Fruit fly (Drosophila melanogaster) whole organism, wandering third instar larva: ENCODE results near the gene sro.

ENCODE experiments used
- Abd-B ChIP-seq: fragments of >200 bp; optimal IDR thresholded peaks from 2 replicates; lab custom pipeline; 2017; ENCODE audit warnings: missing biosample characterization, missing genetic modification characterization
- CG9705 ChIP-seq: fragments of 200-800 bp; sonication (Bioruptor generic); optimal IDR thresholded peaks from 2 replicates; lab custom pipeline; 2018; ENCODE audit warnings: missing biosample characterization, mild to moderate bottlenecking, missing genetic modification characterization
- CrebA ChIP-seq: fragments of 200-800 bp; sonication (Bioruptor generic); optimal IDR thresholded peaks from 2 replicates; lab custom pipeline; 2016; ENCODE audit warnings: missing biosample characterization, mild to moderate bottlenecking, missing genetic modification characterization, borderline replicate concordance
- Dfd ChIP-seq: fragments of >200 bp; optimal IDR thresholded peaks from 2 replicates; lab custom pipeline; 2017; ENCODE audit warnings: missing biosample characterization, missing genetic modification characterization
- Dif ChIP-seq: fragments of 200-275, 200-300 bp; sonication (Bioruptor generic); optimal IDR thresholded peaks from 2 replicates; lab custom pipeline; 2018; ENCODE audit warnings: missing biosample characterization, missing genetic modification characterization; ENCODE audit not compliant: partially characterized antibody
- GATAd ChIP-seq: sonication (Bioruptor generic); optimal IDR thresholded peaks from 2 replicates; lab custom pipeline; 2016; ENCODE audit warnings: missing biosample characterization, missing genetic modification characterization
- HLH106 ChIP-seq: fragments of 200-800 bp; optimal IDR thresholded peaks from 3 replicates; lab custom pipeline; 2019; ENCODE audit warnings: missing biosample characterization, mild to moderate bottlenecking, missing genetic modification characterization, moderate library complexity
- Hnf4 ChIP-seq: fragments of 200-800 bp; sonication (Bioruptor generic); optimal IDR thresholded peaks from 2 replicates; lab custom pipeline; 2016; ENCODE audit warnings: missing biosample characterization, mild to moderate bottlenecking, missing genetic modification characterization
- Hr83 ChIP-seq: fragments of 200-300 bp; sonication (Bioruptor generic); optimal IDR thresholded peaks from 2 replicates; lab custom pipeline; 2016; ENCODE audit warnings: missing biosample characterization, mild to moderate bottlenecking, missing genetic modification characterization, moderate library complexity; ENCODE audit not compliant: poor library complexity, severe bottlenecking
- Jra ChIP-seq: sonication (Bioruptor generic); optimal IDR thresholded peaks from 2 replicates; lab custom pipeline; 2016; ENCODE audit warnings: missing biosample characterization, missing genetic modification characterization
- Myc ChIP-seq: fragments of >200 bp; optimal IDR thresholded peaks from 2 replicates; lab custom pipeline; 2017
- N ChIP-seq: fragments of >200 bp; optimal IDR thresholded peaks from 2 replicates; lab custom pipeline; 2018; ENCODE audit warnings: missing biosample characterization, missing external identifiers, missing genetic modification characterization
- OdsH ChIP-seq: fragments of 200-800 bp; sonication (Bioruptor generic); optimal IDR thresholded peaks from 2 replicates; lab custom pipeline; 2016; ENCODE audit warnings: missing biosample characterization, mild to moderate bottlenecking, missing genetic modification characterization
- Rel ChIP-seq, 2 experiments: fragments of 200-800 bp; sonication (Bioruptor generic) in 1 of 2; optimal IDR thresholded peaks; 2 replicates in 1 of 2; 3 replicates in 1 of 2; lab custom pipeline; 2016 to 2019; ENCODE audit warnings: mild to moderate bottlenecking in 2 of 2, missing biosample characterization in 2 of 2, missing genetic modification characterization in 2 of 2, moderate library complexity in 1 of 2
- Sp1 ChIP-seq: fragments of 200-800 bp; sonication (Bioruptor generic); optimal IDR thresholded peaks from 3 replicates; lab custom pipeline; 2019; ENCODE audit warnings: missing biosample characterization, mild to moderate bottlenecking, missing genetic modification characterization, moderate library complexity
- br ChIP-seq: fragments of 200-800 bp; sonication (Bioruptor generic); optimal IDR thresholded peaks from 2 replicates; lab custom pipeline; 2016; ENCODE audit warnings: missing biosample characterization, missing genetic modification characterization
- brk ChIP-seq: fragments of 200-800 bp; sonication (Bioruptor generic); optimal IDR thresholded peaks from 2 replicates; lab custom pipeline; 2016; ENCODE audit warnings: missing biosample characterization, mild to moderate bottlenecking, missing genetic modification characterization
- dmrt93B ChIP-seq: fragments of 200-800 bp; sonication (Bioruptor generic); optimal IDR thresholded peaks from 2 replicates; lab custom pipeline; 2018; ENCODE audit warnings: missing biosample characterization, mild to moderate bottlenecking, missing genetic modification characterization
- dsf ChIP-seq: sonication (Bioruptor generic); optimal IDR thresholded peaks from 2 replicates; lab custom pipeline; 2016; ENCODE audit warnings: missing biosample characterization, missing genetic modification characterization, borderline replicate concordance
- ey ChIP-seq: fragments of 200-800 bp; sonication (Bioruptor generic); optimal IDR thresholded peaks from 2 replicates; lab custom pipeline; 2016; ENCODE audit warnings: missing biosample characterization, missing genetic modification characterization
- foxo ChIP-seq, 2 experiments: fragments of 200-800 bp; sonication (Bioruptor generic); optimal IDR thresholded peaks; 2 replicates in 1 of 2; 3 replicates in 1 of 2; lab custom pipeline; 2016 to 2017; ENCODE audit warnings: missing biosample characterization in 2 of 2, missing genetic modification characterization in 2 of 2
- fru ChIP-seq: fragments of 200-800 bp; sonication (Bioruptor generic); optimal IDR thresholded peaks from 3 replicates; lab custom pipeline; 2016; ENCODE audit warnings: missing biosample characterization, mild to moderate bottlenecking, missing genetic modification characterization
- lola ChIP-seq: fragments of >200 bp; optimal IDR thresholded peaks from 2 replicates; lab custom pipeline; 2017; ENCODE audit warnings: missing biosample characterization, missing genetic modification characterization
- pan ChIP-seq: fragments of >200 bp; optimal IDR thresholded peaks from 2 replicates; lab custom pipeline; 2017
- psq ChIP-seq: fragments of 200-800 bp; sonication (Bioruptor generic); optimal IDR thresholded peaks from 3 replicates; lab custom pipeline; 2017; ENCODE audit warnings: missing biosample characterization, mild to moderate bottlenecking, missing genetic modification characterization, moderate library complexity
- rgr ChIP-seq: fragments of 200-800 bp; sonication (Bioruptor generic); optimal IDR thresholded peaks from 3 replicates; lab custom pipeline; 2016; ENCODE audit warnings: missing biosample characterization, mild to moderate bottlenecking, missing genetic modification characterization
- sv ChIP-seq: fragments of 200-800 bp; sonication (Bioruptor generic); optimal IDR thresholded peaks from 3 replicates; lab custom pipeline; 2016; ENCODE audit warnings: missing biosample characterization, missing genetic modification characterization
- tai ChIP-seq: sonication (Bioruptor generic); optimal IDR thresholded peaks from 2 replicates; lab custom pipeline; 2016; ENCODE audit warnings: missing biosample characterization, missing genetic modification characterization
- usp ChIP-seq: fragments of >200 bp; optimal IDR thresholded peaks from 2 replicates; lab custom pipeline; 2017; ENCODE audit warnings: missing biosample characterization, missing genetic modification characterization
- woc ChIP-seq: sonication (Bioruptor generic); optimal IDR thresholded peaks from 2 replicates; lab custom pipeline; 2016; ENCODE audit warnings: missing biosample characterization, mild to moderate bottlenecking, missing genetic modification characterization

Gene sro

DNA sequence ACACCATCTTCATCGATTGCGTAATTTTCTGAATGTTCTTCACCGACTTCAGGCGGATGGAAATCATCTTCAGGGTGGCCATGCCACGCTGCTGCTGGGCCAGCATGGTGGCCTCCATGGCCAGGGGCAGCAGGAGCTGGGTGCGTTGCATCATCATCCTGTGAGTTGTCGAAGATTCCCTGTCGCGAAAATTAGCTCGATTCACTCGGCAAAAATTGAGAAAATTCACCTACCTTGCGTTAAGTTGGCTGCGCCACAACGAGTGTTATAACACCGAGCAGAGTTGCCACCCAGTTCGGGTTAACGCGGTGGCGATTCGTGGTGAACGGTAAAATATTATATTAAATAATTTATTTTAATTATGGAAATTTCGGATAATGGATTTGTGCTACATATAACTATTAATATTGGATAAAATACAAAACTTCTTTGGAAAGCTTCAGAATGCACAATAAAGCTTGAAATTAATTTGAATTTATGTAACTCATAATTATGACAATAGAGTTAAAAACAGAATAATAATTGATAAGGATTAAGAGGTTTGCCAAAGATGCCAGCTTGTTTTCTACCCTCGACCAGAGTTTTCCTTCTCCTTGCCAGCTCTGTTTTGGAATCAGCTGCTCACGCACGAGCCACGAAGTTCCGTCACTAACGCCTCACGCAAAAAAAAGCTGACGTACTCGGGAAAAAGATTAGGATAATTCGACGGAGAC is 45.6 kb upstream of the sro start, which contains the start of the genes ATPsyngamma and yata:
ATPsyngamma (minus strand) TSS at position 573 of the 713 bp plus-strand sequence.
yata (plus strand) TSS at position 629 of the 713 bp plus-strand sequence.
- TF ChIP-seq HLH106 (tag; lab: Kevin White, UChicago) (peak; percentile 61), Abd-B (GFP tag; lab: Kevin White, UChicago) (no peak), Myc (lab: Kevin White, UChicago) (peak; percentile 30), pan (lab: Kevin White, UChicago) (no peak), CrebA (GFP tag; lab: Kevin White, UChicago) (no peak), GATAd (GFP tag; lab: Kevin White, UChicago) (no peak), Sp1 (GFP tag; lab: Kevin White, UChicago) (peak; percentile 38), CG9705 (GFP tag; lab: Kevin White, UChicago) (peak; percentile 10), psq (GFP tag; lab: Kevin White, UChicago) (peak; percentile 35), rgr (GFP tag; lab: Kevin White, UChicago) (peak; percentile 39), Rel (GFP tag; optimal IDR thresholded peaks at IDR 0.05; lab: Kevin White, UChicago) (no peak), Rel (tag; optimal IDR thresholded peaks at IDR 0.05; lab: Kevin White, UChicago) (peak; percentile 76), OdsH (GFP tag; lab: Kevin White, UChicago) (no peak)

DNA sequence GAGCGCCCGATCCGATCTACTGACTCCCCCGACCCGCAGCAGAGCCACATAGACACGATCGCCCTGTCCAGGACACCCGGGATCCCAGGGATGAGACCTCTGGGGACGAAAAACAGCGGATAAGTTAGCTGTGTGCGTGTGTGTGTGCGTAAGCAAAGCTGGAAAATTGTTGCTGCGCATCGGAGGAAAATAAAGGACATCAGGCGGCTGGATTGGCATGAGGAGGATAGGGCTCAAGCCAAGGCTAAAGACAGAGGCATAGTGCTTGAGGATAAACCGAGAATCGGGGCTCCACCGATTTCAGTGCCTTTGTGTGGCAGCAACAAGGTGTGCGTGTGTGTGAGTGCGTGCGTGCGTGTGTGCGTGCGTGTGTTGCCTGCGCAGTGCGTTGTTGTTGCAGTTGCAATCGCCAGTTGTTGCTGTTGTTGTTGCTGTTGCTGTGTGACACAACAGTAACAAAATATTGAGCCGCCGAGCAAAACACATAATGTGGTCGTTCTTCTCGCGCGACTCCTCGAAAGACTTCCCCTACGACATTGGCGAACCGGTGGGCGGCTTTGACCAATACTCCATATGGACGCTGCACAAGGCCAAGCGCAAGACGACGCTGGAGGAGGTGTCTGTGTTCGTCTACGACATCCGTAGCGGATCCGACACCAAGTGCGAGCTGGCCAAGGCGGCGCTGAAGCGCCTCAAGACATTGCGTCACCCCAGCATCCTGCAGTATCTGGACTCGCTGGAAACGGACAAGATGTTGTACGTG is 44.9 kb upstream of the sro start:
- TF ChIP-seq brk (GFP tag; lab: Kevin White, UChicago) (no peak), N (GFP tag; lab: Kevin White, UChicago) (peak; percentile 61), fru (GFP tag; lab: Kevin White, UChicago) (no peak)

DNA sequence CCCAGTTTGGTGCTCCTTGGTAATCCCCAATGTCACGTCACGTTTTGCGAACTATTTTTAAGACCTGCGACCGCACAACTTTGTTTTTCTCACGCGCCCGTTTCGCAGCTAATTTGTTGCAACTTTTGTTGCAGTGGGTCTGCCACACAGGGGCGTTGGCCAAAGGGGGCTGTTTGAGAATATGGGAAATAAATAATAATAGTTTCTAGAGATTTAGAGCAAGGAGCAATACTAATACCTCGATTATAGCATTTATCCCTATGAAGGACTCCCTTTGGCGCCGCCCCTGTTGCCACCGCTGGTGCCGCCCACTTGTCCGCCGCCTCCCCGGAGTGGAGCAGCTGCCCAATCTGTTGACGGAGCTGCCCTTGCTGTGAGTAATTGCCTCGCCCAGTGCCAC is 39.1 kb upstream of the sro start:
- TF ChIP-seq foxo (GFP tag; optimal IDR thresholded peaks at IDR 0.05; lab: Kevin White, UChicago) (peak in 1 of 2 experiments; percentile 1), Jra (GFP tag; lab: Kevin White, UChicago) (no peak), OdsH (GFP tag; lab: Kevin White, UChicago) (no peak)
- TF ChIP-seq, all 38 proteins: peak for 1

DNA sequence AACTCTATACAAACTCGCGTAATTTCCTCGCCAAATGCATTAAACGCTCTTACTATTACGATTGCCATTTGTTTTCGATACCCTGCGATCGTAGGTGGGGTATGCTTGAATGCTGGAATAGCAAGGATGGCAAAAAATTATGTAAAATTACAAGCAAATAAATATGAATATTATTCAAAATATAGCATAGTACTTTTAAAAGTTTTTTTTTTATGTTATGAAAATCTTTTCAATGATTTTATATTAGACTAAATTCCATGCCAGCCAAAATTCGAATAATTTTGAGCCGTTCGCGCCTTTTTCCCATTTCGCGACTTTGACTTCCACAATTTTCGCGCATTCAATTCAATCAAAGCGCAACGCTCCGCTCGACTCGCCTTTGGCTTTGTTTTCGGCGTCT is 38.2 kb upstream of the sro start:
- TF ChIP-seq br (GFP tag; lab: Kevin White, UChicago) (no peak), tai (GFP tag; lab: Kevin White, UChicago) (no peak), rgr (GFP tag; lab: Kevin White, UChicago) (no peak), woc (no peak), psq (GFP tag; lab: Kevin White, UChicago) (no peak), Rel (GFP tag; optimal IDR thresholded peaks at IDR 0.05; lab: Kevin White, UChicago) (no peak), Rel (tag; optimal IDR thresholded peaks at IDR 0.05; lab: Kevin White, UChicago) (no peak), Dif (GFP tag; lab: Kevin White, UChicago) (no peak), Hr83 (GFP tag; lab: Kevin White, UChicago) (no peak), GATAd (GFP tag; lab: Kevin White, UChicago) (no peak), pan (lab: Kevin White, UChicago) (no peak), dmrt93B (no peak), Dfd (GFP tag; lab: Kevin White, UChicago) (no peak), lola (GFP tag; lab: Kevin White, UChicago) (no peak), HLH106 (tag; lab: Kevin White, UChicago) (no peak), ey (GFP tag; lab: Kevin White, UChicago) (no peak), usp (GFP tag; lab: Kevin White, UChicago) (no peak), sv (GFP tag; lab: Kevin White, UChicago) (no peak), Hnf4 (GFP tag; lab: Kevin White, UChicago) (no peak), dsf (no peak)
